Fruit fly (Drosophila melanogaster) whole organism, embryonic: ENCODE measurements around the gene CG3032.

Source experiments
- C15 ChIP-seq: fragments of 200-800 bp; sonication (Bioruptor generic); IDR thresholded peaks from 3 replicates; pipeline ENCODE4 v1.3.6; 2022; ENCODE audit warnings: missing biosample characterization, missing genetic modification characterization
- CG10209 ChIP-seq: fragments of 200-800 bp; sonication (Bioruptor generic); optimal IDR thresholded peaks from 3 replicates; lab custom pipeline; 2017; ENCODE audit warnings: missing biosample characterization, mild to moderate bottlenecking, missing genetic modification characterization, missing genetic modification reagents
- CG10267 ChIP-seq: fragments of 200-800 bp; sonication (Bioruptor generic); optimal IDR thresholded peaks from 2 replicates; lab custom pipeline; 2018; ENCODE audit warnings: missing biosample characterization, mild to moderate bottlenecking, missing genetic modification characterization, moderate library complexity
- CG11247 ChIP-seq: fragments of 200-800 bp; sonication (Bioruptor generic); IDR thresholded peaks from 2 replicates; pipeline ENCODE4 v1.3.6; 2022; ENCODE audit warnings: missing biosample characterization, missing genetic modification characterization
- CG12769 ChIP-seq: fragments of 200-800 bp; sonication (Bioruptor generic); optimal IDR thresholded peaks from 2 replicates; lab custom pipeline; 2019; ENCODE audit warnings: missing biosample characterization, mild to moderate bottlenecking, missing genetic modification characterization, moderate library complexity
- CG13624 ChIP-seq: fragments of 200-800 bp; sonication (Bioruptor generic); optimal IDR thresholded peaks from 2 replicates; lab custom pipeline; 2016; ENCODE audit warnings: missing biosample characterization, missing genetic modification characterization
- CG14050 ChIP-seq: fragments of 200-800 bp; sonication (Bioruptor generic); IDR thresholded peaks from 3 replicates; pipeline ENCODE4 v1.3.6; 2022; ENCODE audit warnings: missing biosample characterization, missing genetic modification characterization
- CG14710 ChIP-seq: fragments of 200-800 bp; sonication (Bioruptor generic); optimal IDR thresholded peaks from 3 replicates; lab custom pipeline; 2019; ENCODE audit warnings: missing biosample characterization, mild to moderate bottlenecking, missing genetic modification characterization, moderate library complexity
- CG15011 ChIP-seq: fragments of 200-800 bp; sonication (Bioruptor generic); optimal IDR thresholded peaks from 3 replicates; lab custom pipeline; 2018; ENCODE audit warnings: missing biosample characterization, mild to moderate bottlenecking, missing genetic modification characterization
- CG15514 ChIP-seq: fragments of 200-800 bp; sonication (Bioruptor generic); optimal IDR thresholded peaks from 3 replicates; lab custom pipeline; 2017; ENCODE audit warnings: missing biosample characterization, missing genetic modification characterization, mild to moderate bottlenecking, moderate library complexity, missing genetic modification reagents
- CG2120 ChIP-seq: fragments of 200-800 bp; sonication (Bioruptor generic); optimal IDR thresholded peaks from 3 replicates; lab custom pipeline; 2016; ENCODE audit warnings: missing biosample characterization, missing genetic modification characterization
- CG2202 ChIP-seq: fragments of 200-800 bp; sonication (Bioruptor generic); optimal IDR thresholded peaks from 2 replicates; lab custom pipeline; 2018; ENCODE audit warnings: missing biosample characterization, mild to moderate bottlenecking, missing genetic modification characterization
- CG30403 ChIP-seq: fragments of 200-800 bp; sonication (Bioruptor generic); optimal IDR thresholded peaks from 3 replicates; lab custom pipeline; 2016; ENCODE audit warnings: missing biosample characterization, missing genetic modification characterization
- CG31365 ChIP-seq: fragments of 200-800 bp; sonication (Bioruptor generic); optimal IDR thresholded peaks from 2 replicates; lab custom pipeline; 2018; ENCODE audit warnings: missing biosample characterization, mild to moderate bottlenecking, missing genetic modification characterization
- CG33213 ChIP-seq: fragments of 200-800 bp; sonication (Bioruptor generic); optimal IDR thresholded peaks from 3 replicates; lab custom pipeline; 2016; ENCODE audit warnings: missing biosample characterization, missing genetic modification characterization
- CG3726 ChIP-seq: fragments of 200-800 bp; sonication (Bioruptor generic); IDR thresholded peaks from 3 replicates; pipeline ENCODE4, ENCODE4 v1.3.6; 2022; ENCODE audit warnings: missing biosample characterization, missing genetic modification characterization
- CG4707 ChIP-seq: fragments of 200-800 bp; sonication (Bioruptor generic); optimal IDR thresholded peaks from 2 replicates; lab custom pipeline; 2018; ENCODE audit warnings: missing biosample characterization, mild to moderate bottlenecking, missing genetic modification characterization, moderate library complexity
- CG6689 ChIP-seq: fragments of 200-800 bp; sonication (Bioruptor generic); IDR thresholded peaks from 2 replicates; pipeline ENCODE4 v1.3.6; 2022; ENCODE audit warnings: missing biosample characterization, missing genetic modification characterization
- CG6791 ChIP-seq: fragments of 200-800 bp; sonication (Bioruptor generic); IDR thresholded peaks from 3 replicates; pipeline ENCODE4 v1.3.6; 2022; ENCODE audit warnings: missing biosample characterization, missing genetic modification characterization; ENCODE audit not compliant: partially characterized antibody
- CG7786 ChIP-seq: fragments of 200-800 bp; sonication (Bioruptor generic); optimal IDR thresholded peaks from 2 replicates; lab custom pipeline; 2016; ENCODE audit warnings: missing biosample characterization, missing genetic modification characterization
- CG9932 ChIP-seq: fragments of 200-800 bp; sonication (Bioruptor generic); IDR thresholded peaks from 2 replicates; pipeline ENCODE4 v1.3.6; 2022; ENCODE audit warnings: missing biosample characterization, missing genetic modification characterization
- Mad ChIP-seq: fragments of 200-800 bp; sonication (Bioruptor generic); optimal IDR thresholded peaks from 2 replicates; lab custom pipeline; 2016; ENCODE audit warnings: missing biosample characterization, missing genetic modification characterization
- Med ChIP-seq: fragments of 200-800 bp; sonication (Bioruptor generic); peaks from one replicate; lab custom pipeline; 2016; ENCODE audit warnings: missing biosample characterization, missing genetic modification characterization, mild to moderate bottlenecking, inconsistent platforms, moderate library complexity
- Rx ChIP-seq: fragments of 200-800 bp; sonication (Bioruptor generic); IDR thresholded peaks from 2 replicates; pipeline ENCODE4 v1.3.6; 2022; ENCODE audit warnings: missing biosample characterization, missing genetic modification characterization
- Six4 ChIP-seq: fragments of 200-800 bp; sonication (Bioruptor generic); optimal IDR thresholded peaks from 2 replicates; lab custom pipeline; 2016; ENCODE audit warnings: missing biosample characterization, missing genetic modification characterization
- Sox100B ChIP-seq: fragments of 200-800 bp; sonication (Bioruptor generic); optimal IDR thresholded peaks from 3 replicates; lab custom pipeline; 2018; ENCODE audit warnings: missing biosample characterization, mild to moderate bottlenecking, missing genetic modification characterization
- Sox102F ChIP-seq: fragments of 200-800 bp; sonication (Bioruptor generic); optimal IDR thresholded peaks from 2 replicates; lab custom pipeline; 2018; ENCODE audit warnings: missing biosample characterization, mild to moderate bottlenecking, missing genetic modification characterization, moderate library complexity
- Stat92E ChIP-seq, 3 experiments: fragments of >200 bp in 2 of 3; fragments of 200-800 bp in 1 of 3; sonication (Bioruptor generic) in 1 of 3; optimal IDR thresholded peaks; 2 replicates each; lab custom pipeline; 2017 to 2019; ENCODE audit warnings: missing biosample characterization in 3 of 3, missing genetic modification characterization in 3 of 3, mild to moderate bottlenecking in 1 of 3, moderate library complexity in 1 of 3
- Xbp1 ChIP-seq: fragments of 200-800 bp; sonication (Bioruptor generic); optimal IDR thresholded peaks from 3 replicates; lab custom pipeline; 2016; ENCODE audit warnings: missing biosample characterization, mild to moderate bottlenecking, missing genetic modification characterization
- amos ChIP-seq: fragments of 200-800 bp; sonication (Bioruptor generic); IDR thresholded peaks from 2 replicates; pipeline ENCODE4 v1.3.6; 2022; ENCODE audit warnings: missing biosample characterization, missing genetic modification characterization; ENCODE audit not compliant: partially characterized antibody
- ara ChIP-seq: fragments of 200-800 bp; sonication (Bioruptor generic); IDR thresholded peaks from 2 replicates; pipeline ENCODE4 v1.3.6; 2022; ENCODE audit warnings: missing biosample characterization, missing genetic modification characterization
- grau ChIP-seq: fragments of 200-800 bp; optimal IDR thresholded peaks from 3 replicates; lab custom pipeline; 2019; ENCODE audit warnings: missing biosample characterization, mild to moderate bottlenecking, missing genetic modification characterization, moderate library complexity
- grn ChIP-seq: fragments of 200-800 bp; sonication (Bioruptor generic); optimal IDR thresholded peaks from 3 replicates; lab custom pipeline; 2017; ENCODE audit warnings: missing biosample characterization, missing genetic modification characterization
- gt ChIP-seq: fragments of 200-800 bp; sonication (Bioruptor generic); IDR thresholded peaks from 2 replicates; pipeline ENCODE4 v1.3.6; 2022; ENCODE audit warnings: missing biosample characterization, missing genetic modification characterization
- jigr1 ChIP-seq: fragments of 200-800 bp; sonication (Bioruptor generic); IDR thresholded peaks from 3 replicates; pipeline ENCODE4 v1.3.6; 2022; ENCODE audit warnings: missing biosample characterization, missing genetic modification characterization
- jumu ChIP-seq: fragments of 200-800 bp; sonication (Bioruptor generic); optimal IDR thresholded peaks from 3 replicates; lab custom pipeline; 2016; ENCODE audit warnings: missing biosample characterization, missing genetic modification characterization
- lmd ChIP-seq: fragments of 200-800 bp; sonication (Bioruptor generic); IDR thresholded peaks from 2 replicates; pipeline ENCODE4 v1.3.6; 2022; ENCODE audit warnings: missing biosample characterization, missing genetic modification characterization
- nau ChIP-seq: fragments of 200-800 bp; sonication (Bioruptor generic); optimal IDR thresholded peaks from 3 replicates; lab custom pipeline; 2017; ENCODE audit warnings: missing biosample characterization, mild to moderate bottlenecking, missing genetic modification characterization, missing genetic modification reagents
- nerfin-2 ChIP-seq: fragments of 200-800 bp; sonication (Bioruptor generic); IDR thresholded peaks from 2 replicates; pipeline ENCODE4 v1.3.6; 2022; ENCODE audit warnings: missing biosample characterization, missing genetic modification characterization; ENCODE audit not compliant: partially characterized antibody
- otp ChIP-seq: fragments of 200-800 bp; sonication (Bioruptor generic); IDR thresholded peaks from 3 replicates; pipeline ENCODE4, ENCODE4 v1.3.6; 2022; ENCODE audit warnings: missing biosample characterization, missing genetic modification characterization
- pan ChIP-seq, 4 experiments: fragments of >200 bp in 3 of 4; fragments of 200-800 bp in 1 of 4; sonication (Bioruptor generic) in 1 of 4; optimal IDR thresholded peaks in 3 of 4; IDR thresholded peaks in 1 of 4; 2 replicates each; pipeline versions ENCODE4 v1.3.6 to Lab custom; 2017 to 2022; ENCODE audit warnings: missing biosample characterization in 2 of 4, missing genetic modification characterization in 2 of 4, mixed read lengths in 1 of 4
- pb ChIP-seq: fragments of 200-800 bp; sonication (Bioruptor generic); optimal IDR thresholded peaks from 3 replicates; lab custom pipeline; 2016; ENCODE audit warnings: missing biosample characterization, missing genetic modification characterization
- repo ChIP-seq: fragments of 200-800 bp; sonication (Bioruptor generic); optimal IDR thresholded peaks from 2 replicates; lab custom pipeline; 2016; ENCODE audit warnings: missing biosample characterization, missing genetic modification characterization
- sc ChIP-seq, 3 experiments: fragments of >200 bp in 2 of 3; fragments of 200-800 bp in 1 of 3; sonication (Bioruptor generic) in 1 of 3; optimal IDR thresholded peaks; 2 replicates in 2 of 3; 3 replicates in 1 of 3; lab custom pipeline; 2017; ENCODE audit warnings: mild to moderate bottlenecking in 1 of 3, missing biosample characterization in 1 of 3, missing genetic modification characterization in 1 of 3, missing genetic modification reagents in 1 of 3
- slbo ChIP-seq: fragments of 200-800 bp; sonication (Bioruptor generic); IDR thresholded peaks from 2 replicates; pipeline ENCODE4 v1.3.6; 2022; ENCODE audit warnings: missing biosample characterization, missing genetic modification characterization
- slou ChIP-seq: fragments of 200-800 bp; sonication (Bioruptor generic); optimal IDR thresholded peaks from 3 replicates; lab custom pipeline; 2016; ENCODE audit warnings: missing biosample characterization, missing genetic modification characterization
- tgo ChIP-seq: fragments of 200-800 bp; sonication (Bioruptor generic); IDR thresholded peaks from 3 replicates; pipeline ENCODE4 v1.3.6; 2022; ENCODE audit warnings: missing biosample characterization, missing genetic modification characterization
- vfl ChIP-seq: fragments of 200-800 bp; sonication (Bioruptor generic); optimal IDR thresholded peaks from 2 replicates; lab custom pipeline; 2016; ENCODE audit warnings: missing biosample characterization, missing genetic modification characterization
- yki ChIP-seq: fragments of >200 bp; optimal IDR thresholded peaks from 3 replicates; lab custom pipeline; 2018

Gene CG3032

dm6 chrX:7001135-7001769, 12.4 kb downstream of the CG3032 start (continued):
- TF ChIP-seq CG6689 (GFP tag; lab: Robert Waterston, UW), result peak; percentile 56; the same call in 1 of the 2 replicates
- TF ChIP-seq Stat92E (GFP tag; optimal IDR thresholded peaks at IDR 0.05; lab: Kevin White, UChicago), result no peak
- no peak for TF ChIP-seq vfl (GFP tag; lab: Kevin White, UChicago)
- peak; percentile 82 for TF ChIP-seq Med (GFP tag; lab: Kevin White, UChicago)
- no peak for TF ChIP-seq nerfin-2 (GFP tag; lab: Robert Waterston, UW)
- TF ChIP-seq CG10209 (GFP tag; lab: Kevin White, UChicago), result peak; percentile 43
- TF ChIP-seq gt (GFP tag; lab: Robert Waterston, UW), result no peak
- no peak for TF ChIP-seq C15 (GFP tag; lab: Robert Waterston, UW)
- TF ChIP-seq repo (GFP tag; lab: Kevin White, UChicago), result no peak
- no peak for TF ChIP-seq CG14050 (GFP tag; lab: Robert Waterston, UW)
- TF ChIP-seq otp (GFP tag; lab: Robert Waterston, UW), result peak; percentile 55; the same call in 1 of the 3 replicates
- TF ChIP-seq CG12769 (tag; lab: Kevin White, UChicago), result peak; percentile 59
- peak; percentile 25 for TF ChIP-seq CG14710
- no peak for TF ChIP-seq jumu (GFP tag; lab: Kevin White, UChicago)
- peak; percentile 15 for TF ChIP-seq CG7786 (GFP tag; lab: Kevin White, UChicago)
- peak; percentile 6 for TF ChIP-seq CG13624
- TF ChIP-seq CG2202 (tag; lab: Kevin White, UChicago), result no peak
- TF ChIP-seq CG15011 (GFP tag; lab: Kevin White, UChicago), result peak; percentile 3
- peak; percentile 64 for TF ChIP-seq grau
- no peak for TF ChIP-seq pb
- peak; percentile 32 for TF ChIP-seq Xbp1 (GFP tag; lab: Kevin White, UChicago)
- TF ChIP-seq yki (lab: Kevin White, UChicago), result no peak
- no peak for TF ChIP-seq CG15514
- no peak for TF ChIP-seq sc (optimal IDR thresholded peaks at IDR 0.05; lab: Kevin White, UChicago)
- peak; percentile 22 for TF ChIP-seq sc (GFP tag; optimal IDR thresholded peaks at IDR 0.05; lab: Kevin White, UChicago)
- TF ChIP-seq CG9932 (GFP tag; lab: Robert Waterston, UW), result peak; percentile 39; the same call in 1 of the 2 replicates
- no peak for TF ChIP-seq amos
- TF ChIP-seq Rx (GFP tag; lab: Robert Waterston, UW), result no peak
- peak; percentile 57; the same call in 1 of the 2 replicates for TF ChIP-seq slbo (GFP tag; lab: Robert Waterston, UW)
- TF ChIP-seq CG2120 (GFP tag; lab: Kevin White, UChicago), result peak; percentile 66
- TF ChIP-seq Six4, result no peak
- TF ChIP-seq CG6791 (GFP tag; lab: Robert Waterston, UW), result no peak
- TF ChIP-seq CG33213 (GFP tag; lab: Kevin White, UChicago), result no peak
- TF ChIP-seq pan (optimal IDR thresholded peaks at IDR 0.05; lab: Kevin White, UChicago), result no peak
- TF ChIP-seq pan (GFP tag; optimal IDR thresholded peaks at IDR 0.05 in 1 of 2, IDR thresholded peaks at IDR 0.05 in 1 of 2), result peak in 1 of 2 experiments; percentile 74
- TF ChIP-seq lmd (GFP tag; lab: Robert Waterston, UW), result peak; percentile 42; the same call in 1 of the 2 replicates
- TF ChIP-seq slou, result no peak
- TF ChIP-seq CG11247, result no peak
- no peak for TF ChIP-seq CG31365
- no peak for TF ChIP-seq Mad (GFP tag; lab: Kevin White, UChicago)
- TF ChIP-seq CG10267 (tag; lab: Kevin White, UChicago), result peak; percentile 30
- no peak for TF ChIP-seq CG3726 (GFP tag; lab: Robert Waterston, UW)
- TF ChIP-seq CG30403 (GFP tag; lab: Kevin White, UChicago), result peak; percentile 53
- TF ChIP-seq jigr1 (GFP tag; lab: Robert Waterston, UW), result no peak
- TF ChIP-seq CG4707 (GFP tag; lab: Kevin White, UChicago), result no peak
- TF ChIP-seq Sox100B, result peak; percentile 26
- peak; percentile 61 for TF ChIP-seq ara
- peak; percentile 53 for TF ChIP-seq Sox102F (GFP tag; lab: Kevin White, UChicago)
- TF ChIP-seq tgo (GFP tag; lab: Robert Waterston, UW), result peak; percentile 69
- TF ChIP-seq nau (GFP tag; lab: Kevin White, UChicago), result no peak
- TF ChIP-seq grn (GFP tag; lab: Kevin White, UChicago), result peak; percentile 57
